Worm (Caenorhabditis elegans) whole organism, late embryonic: ENCODE data around the gene srz-37.

Experiments used
- C08G9.2 ChIP-seq: sonication (generic microtip); optimal IDR thresholded peaks from 2 replicates; lab custom pipeline; 2016; ENCODE audit warnings: mild to moderate bottlenecking, missing genetic modification characterization, moderate library complexity, missing compliant biosample characterization
- T23F11.4 ChIP-seq: fragments of 200-800 bp; sonication (Bioruptor generic); optimal IDR thresholded peaks from 2 replicates; lab custom pipeline; 2018; ENCODE audit warnings: mild to moderate bottlenecking, missing genetic modification characterization, missing compliant biosample characterization
- Y22D7AL.16 ChIP-seq: sonication (generic microtip); optimal IDR thresholded peaks from 2 replicates; lab custom pipeline; 2016; ENCODE audit warnings: missing genetic modification characterization, missing compliant biosample characterization
- ahr-1 ChIP-seq: sonication (generic microtip); optimal IDR thresholded peaks from 2 replicates; lab custom pipeline; 2016; ENCODE audit warnings: missing genetic modification characterization, missing compliant biosample characterization
- ama-1 ChIP-seq: fragments of 150-350 bp; optimal IDR thresholded peaks from 2 replicates; lab custom pipeline; 2014
- ceh-14 ChIP-seq: sonication (generic microtip); optimal IDR thresholded peaks from 2 replicates; lab custom pipeline; 2016; ENCODE audit warnings: missing genotype, missing genetic modification characterization, missing compliant biosample characterization
- ceh-2 ChIP-seq: sonication (generic microtip); optimal IDR thresholded peaks from 2 replicates; lab custom pipeline; 2016; ENCODE audit warnings: missing genotype, missing genetic modification characterization, missing compliant biosample characterization
- ceh-31 ChIP-seq: sonication (generic microtip); optimal IDR thresholded peaks from 2 replicates; lab custom pipeline; 2016; ENCODE audit warnings: missing genetic modification characterization, missing compliant biosample characterization
- ceh-34 ChIP-seq: sonication (generic microtip); optimal IDR thresholded peaks from 2 replicates; lab custom pipeline; 2016; ENCODE audit warnings: mild to moderate bottlenecking, missing genetic modification characterization, missing compliant biosample characterization
- ceh-48 ChIP-seq: sonication (generic microtip); optimal IDR thresholded peaks from 2 replicates; lab custom pipeline; 2016; ENCODE audit warnings: missing genetic modification characterization, inconsistent platforms, missing compliant biosample characterization
- ceh-6 ChIP-seq: fragments of 200-800 bp; sonication (Bioruptor generic); optimal IDR thresholded peaks from 2 replicates; lab custom pipeline; 2018; ENCODE audit warnings: mild to moderate bottlenecking, missing genetic modification characterization, missing compliant biosample characterization
- che-1 ChIP-seq: sonication (generic microtip); optimal IDR thresholded peaks from 2 replicates; lab custom pipeline; 2016; ENCODE audit warnings: mild to moderate bottlenecking, missing genetic modification characterization, missing compliant biosample characterization
- dmd-4 ChIP-seq: sonication (generic microtip); optimal IDR thresholded peaks from 2 replicates; lab custom pipeline; 2016; ENCODE audit warnings: borderline replicate concordance, missing genetic modification characterization, missing compliant biosample characterization
- dve-1 ChIP-seq: sonication (generic microtip); optimal IDR thresholded peaks from 2 replicates; lab custom pipeline; 2017; ENCODE audit warnings: antibody characterized with exemption, mild to moderate bottlenecking, missing genetic modification characterization, missing compliant biosample characterization
- elt-2 ChIP-seq: sonication (generic microtip); optimal IDR thresholded peaks from 2 replicates; lab custom pipeline; 2016; ENCODE audit warnings: missing genetic modification reagents, missing genetic modification characterization, missing compliant biosample characterization
- elt-4 ChIP-seq: sonication (generic microtip); optimal IDR thresholded peaks from 2 replicates; lab custom pipeline; 2016; ENCODE audit warnings: missing genetic modification characterization, missing compliant biosample characterization
- fax-1 ChIP-seq: sonication (generic microtip); optimal IDR thresholded peaks from 2 replicates; lab custom pipeline; 2016; ENCODE audit warnings: missing genotype, missing genetic modification characterization, missing compliant biosample characterization
- fkh-6 ChIP-seq: sonication (generic microtip); optimal IDR thresholded peaks from 2 replicates; lab custom pipeline; 2016; ENCODE audit warnings: missing genetic modification characterization, missing compliant biosample characterization
- gmeb-2 ChIP-seq: sonication (generic microtip); optimal IDR thresholded peaks from 2 replicates; lab custom pipeline; 2016; ENCODE audit warnings: missing genetic modification characterization, inconsistent platforms, missing compliant biosample characterization
- hlh-13 ChIP-seq: fragments of 200-800 bp; sonication (Bioruptor generic); optimal IDR thresholded peaks from 2 replicates; lab custom pipeline; 2018; ENCODE audit warnings: mild to moderate bottlenecking, missing genetic modification characterization, missing compliant biosample characterization
- hlh-15 ChIP-seq: sonication (generic microtip); optimal IDR thresholded peaks from 2 replicates; lab custom pipeline; 2016; ENCODE audit warnings: missing genetic modification characterization, missing compliant biosample characterization
- hlh-30 ChIP-seq: sonication (generic microtip); optimal IDR thresholded peaks from 2 replicates; lab custom pipeline; 2017; ENCODE audit warnings: antibody characterized with exemption, missing genetic modification characterization, missing compliant biosample characterization; ENCODE audit not compliant: insufficient read depth
- hlh-6 ChIP-seq: sonication (generic microtip); optimal IDR thresholded peaks from 2 replicates; lab custom pipeline; 2016; ENCODE audit warnings: missing genotype, missing genetic modification characterization, missing compliant biosample characterization
- hlh-8 ChIP-seq: sonication (generic microtip); optimal IDR thresholded peaks from 2 replicates; lab custom pipeline; 2016; ENCODE audit warnings: missing genotype, missing genetic modification characterization, missing compliant biosample characterization
- madf-2 ChIP-seq: sonication (generic microtip); optimal IDR thresholded peaks from 2 replicates; lab custom pipeline; 2017; ENCODE audit warnings: missing genetic modification characterization, missing compliant biosample characterization
- nfya-1 ChIP-seq: sonication (generic microtip); optimal IDR thresholded peaks from 2 replicates; lab custom pipeline; 2017; ENCODE audit warnings: missing genetic modification characterization, mild to moderate bottlenecking, missing compliant biosample characterization, antibody characterized with exemption, moderate library complexity
- nhr-232 ChIP-seq: sonication (generic microtip); optimal IDR thresholded peaks from 2 replicates; lab custom pipeline; 2016; ENCODE audit warnings: missing genetic modification characterization, missing compliant biosample characterization
- odd-2 ChIP-seq: sonication (generic microtip); optimal IDR thresholded peaks from 2 replicates; lab custom pipeline; 2017; ENCODE audit warnings: antibody characterized with exemption, mild to moderate bottlenecking, missing genetic modification characterization, missing compliant biosample characterization
- pat-9 ChIP-seq: fragments of 200-800 bp; sonication (Bioruptor generic); optimal IDR thresholded peaks from 2 replicates; lab custom pipeline; 2018; ENCODE audit warnings: mild to moderate bottlenecking, missing genetic modification characterization, moderate library complexity, missing compliant biosample characterization
- pax-1 ChIP-seq: fragments of 150-350 bp; optimal IDR thresholded peaks from 2 replicates; lab custom pipeline; 2014; ENCODE audit warnings: missing biosample characterization, missing genetic modification characterization
- pha-2 ChIP-seq: sonication (generic microtip); optimal IDR thresholded peaks from 2 replicates; lab custom pipeline; 2017; ENCODE audit warnings: mild to moderate bottlenecking, missing genetic modification characterization, missing compliant biosample characterization
- pha-4 ChIP-seq: fragments of 150-350 bp; optimal IDR thresholded peaks from 2 replicates; lab custom pipeline; 2018; ENCODE audit warnings: missing biosample characterization, missing genetic modification reagents, missing genetic modification characterization
- ref-2 ChIP-seq: sonication (generic microtip); optimal IDR thresholded peaks from 2 replicates; lab custom pipeline; 2016; ENCODE audit warnings: missing genetic modification characterization, missing compliant biosample characterization
- sdc-2 ChIP-seq: sonication (generic microtip); optimal IDR thresholded peaks from 2 replicates; lab custom pipeline; 2016; ENCODE audit warnings: missing genotype, missing genetic modification characterization, missing compliant biosample characterization
- syd-9 ChIP-seq: sonication (generic microtip); optimal IDR thresholded peaks from 2 replicates; lab custom pipeline; 2016; ENCODE audit warnings: mild to moderate bottlenecking, missing genetic modification characterization, moderate library complexity, missing compliant biosample characterization
- tbx-2 ChIP-seq: sonication (generic microtip); optimal IDR thresholded peaks from 2 replicates; lab custom pipeline; 2016; ENCODE audit warnings: missing genetic modification characterization, missing compliant biosample characterization
- tbx-7 ChIP-seq: sonication (generic microtip); optimal IDR thresholded peaks from 2 replicates; lab custom pipeline; 2016; ENCODE audit warnings: missing genotype, missing genetic modification characterization, missing compliant biosample characterization
- ttx-3 ChIP-seq: sonication (generic microtip); optimal IDR thresholded peaks from 2 replicates; lab custom pipeline; 2016; ENCODE audit warnings: missing genetic modification reagents, missing genetic modification characterization, missing compliant biosample characterization
- unc-55 ChIP-seq: sonication (generic microtip); optimal IDR thresholded peaks from 2 replicates; lab custom pipeline; 2017; ENCODE audit warnings: missing biosample characterization, missing genetic modification reagents, missing genetic modification characterization
- unc-86 ChIP-seq: sonication (generic microtip); optimal IDR thresholded peaks from 2 replicates; lab custom pipeline; 2016; ENCODE audit warnings: missing genetic modification characterization, missing compliant biosample characterization
- ztf-16 ChIP-seq: sonication (generic microtip); optimal IDR thresholded peaks from 2 replicates; lab custom pipeline; 2017; ENCODE audit warnings: missing genetic modification characterization, missing compliant biosample characterization

Gene srz-37

DNA sequence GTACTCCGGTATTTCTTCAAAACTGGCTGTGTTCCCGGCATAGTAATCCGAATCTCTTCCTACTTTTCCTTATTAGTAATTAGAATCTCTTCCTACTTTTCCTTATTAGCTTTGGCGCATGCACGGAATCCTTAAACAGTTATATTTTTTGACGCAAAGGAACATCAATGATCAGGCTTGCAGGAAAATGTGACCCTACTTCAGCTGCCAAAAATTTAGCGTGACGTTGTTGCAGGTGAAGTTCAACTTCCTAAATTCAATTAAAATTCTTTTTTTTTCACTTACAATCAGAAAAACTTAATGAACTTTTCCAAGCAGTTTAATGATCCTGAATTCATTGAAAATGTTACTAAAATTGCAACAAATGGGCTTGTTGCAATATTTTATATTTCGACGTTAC is 11.7 kb upstream of the srz-37 start, which contains the start of gene srz-79:
srz-79 (plus strand) TSS at position 301 of the 400 bp plus-strand sequence.
- no peak for TF ChIP-seq ahr-1 (tag; lab: Kevin White, UChicago)
- TF ChIP-seq elt-4 (tag; lab: Kevin White, UChicago) = no peak
- TF ChIP-seq dmd-4 (tag; lab: Kevin White, UChicago) = no peak
- no peak for TF ChIP-seq pat-9
- no peak for TF ChIP-seq hlh-6 (tag; lab: Kevin White, UChicago)
- TF ChIP-seq nfya-1 (tag; lab: Kevin White, UChicago) = no peak
- no peak for TF ChIP-seq pax-1 (tag; lab: Kevin White, UChicago)
- TF ChIP-seq ceh-48 = no peak
- TF ChIP-seq pha-4 (tag; lab: Kevin White, UChicago) = no peak
- no peak for TF ChIP-seq ceh-14 (tag; lab: Kevin White, UChicago)
- no peak for TF ChIP-seq fkh-6 (tag; lab: Kevin White, UChicago)
- no peak for TF ChIP-seq ceh-31
- TF ChIP-seq fax-1 (tag; lab: Kevin White, UChicago) = no peak
- TF ChIP-seq tbx-2 (tag; lab: Kevin White, UChicago) = no peak
- no peak for TF ChIP-seq T23F11.4

DNA sequence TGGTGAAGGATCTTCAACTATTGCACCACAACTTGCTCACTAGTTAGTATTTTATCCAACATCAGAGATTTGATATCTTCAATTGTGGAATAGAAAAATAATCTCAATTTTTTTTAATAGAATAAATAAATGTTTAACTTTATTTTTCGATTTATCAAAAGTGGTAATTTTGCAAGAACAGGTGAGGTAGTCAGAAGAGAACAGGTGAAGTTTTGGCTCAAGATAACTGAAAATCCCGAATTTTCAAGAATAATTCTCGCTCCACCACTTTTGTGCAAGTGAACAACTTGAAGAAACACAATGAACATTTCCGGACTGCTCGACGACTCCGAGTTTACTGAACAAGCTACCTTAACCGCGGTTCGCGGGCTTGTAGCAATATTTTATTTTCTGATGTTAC is 9.8 kb upstream of the srz-37 start, which contains the start of gene srz-78:
srz-78 (plus strand) TSS at position 301 of the 400 bp plus-strand sequence.
- TF ChIP-seq dve-1 (tag; lab: Kevin White, UChicago) (no peak), ceh-6 (GFP tag; lab: Kevin White, UChicago) (no peak), madf-2 (tag; lab: Kevin White, UChicago) (no peak), nhr-232 (tag; lab: Kevin White, UChicago) (no peak), elt-2 (no peak), unc-86 (tag; lab: Kevin White, UChicago) (no peak), ztf-16 (no peak), ref-2 (tag; lab: Kevin White, UChicago) (no peak), hlh-8 (tag; lab: Kevin White, UChicago) (no peak)
- TF ChIP-seq, all 69 proteins: peak for 0

DNA sequence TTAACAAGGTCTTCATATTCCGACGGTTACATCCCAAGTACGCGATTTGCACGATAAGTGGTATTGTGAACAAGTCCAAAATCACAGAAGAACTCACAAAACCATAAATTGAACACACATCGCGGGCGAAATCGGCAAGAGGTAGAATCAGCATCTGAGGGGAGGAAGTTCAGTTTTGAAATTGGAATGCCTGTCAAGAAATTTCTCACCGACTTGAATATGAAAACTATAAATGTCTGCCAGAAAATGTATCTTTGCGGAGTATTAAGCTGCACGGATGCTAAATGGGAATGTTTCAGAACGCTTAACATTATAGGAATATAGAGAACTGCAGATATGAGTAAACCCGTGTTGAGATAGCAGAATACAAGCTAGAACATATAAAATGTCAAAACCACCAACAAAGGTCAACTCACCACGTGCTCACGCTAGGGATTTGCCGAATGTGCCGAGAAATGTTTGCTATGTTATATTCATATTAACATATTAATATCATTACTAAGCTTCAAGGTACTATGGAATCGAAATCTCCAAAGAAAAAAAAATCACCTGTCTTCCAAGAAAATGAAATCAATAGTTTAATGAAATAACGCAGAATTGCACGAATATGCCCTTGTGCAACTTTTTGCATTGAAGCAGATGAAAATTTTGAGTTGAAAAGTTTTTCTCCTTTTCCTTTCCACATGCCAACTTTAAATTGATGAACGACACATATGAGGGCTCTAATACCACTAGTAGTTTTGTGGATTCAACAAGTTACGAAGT is 717 bp upstream of the srz-37 start, which contains the start of gene srz-82:
srz-82 (plus strand) TSS at position 701 of the 765 bp plus-strand sequence.
- no peak for TF ChIP-seq dmd-4 (tag; lab: Kevin White, UChicago)

DNA sequence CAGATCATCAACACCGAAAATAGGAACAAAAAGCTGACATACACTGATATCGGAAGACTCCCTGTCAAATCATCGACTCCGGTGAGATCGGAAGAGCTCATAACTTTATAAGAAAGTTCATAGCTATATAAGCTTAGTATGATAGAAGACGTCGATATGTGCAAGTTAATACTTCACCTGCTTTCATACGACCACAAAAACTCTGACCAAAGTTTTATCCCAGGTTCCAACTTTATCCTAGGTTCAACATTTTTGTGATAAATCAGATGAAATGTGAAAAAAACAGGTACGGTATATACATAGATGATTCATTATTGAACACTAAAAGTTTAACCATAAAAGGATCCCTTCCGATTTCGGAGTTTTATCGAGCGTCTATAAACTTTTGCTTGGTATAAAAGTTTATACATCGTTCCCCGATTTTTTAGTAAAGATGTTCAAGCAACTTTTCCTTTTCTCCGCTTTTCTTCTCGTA is 2.7 kb downstream of the srz-37 start, which contains the start of the genes srz-70 and C09G12.5:
srz-70 (minus strand) TSS at position 101 of the 475 bp plus-strand sequence.
C09G12.5 (plus strand) TSS at position 425 of the 475 bp plus-strand sequence.
- TF ChIP-seq ama-1 (lab: Kevin White, UChicago) (no peak), ceh-2 (tag; lab: Kevin White, UChicago) (no peak), nfya-1 (tag; lab: Kevin White, UChicago) (no peak), syd-9 (tag; lab: Kevin White, UChicago) (no peak), tbx-7 (tag; lab: Kevin White, UChicago) (no peak), hlh-15 (tag; lab: Kevin White, UChicago) (no peak), Y22D7AL.16 (tag; lab: Kevin White, UChicago) (no peak)
- TF ChIP-seq, all 69 proteins: peak for 0

DNA sequence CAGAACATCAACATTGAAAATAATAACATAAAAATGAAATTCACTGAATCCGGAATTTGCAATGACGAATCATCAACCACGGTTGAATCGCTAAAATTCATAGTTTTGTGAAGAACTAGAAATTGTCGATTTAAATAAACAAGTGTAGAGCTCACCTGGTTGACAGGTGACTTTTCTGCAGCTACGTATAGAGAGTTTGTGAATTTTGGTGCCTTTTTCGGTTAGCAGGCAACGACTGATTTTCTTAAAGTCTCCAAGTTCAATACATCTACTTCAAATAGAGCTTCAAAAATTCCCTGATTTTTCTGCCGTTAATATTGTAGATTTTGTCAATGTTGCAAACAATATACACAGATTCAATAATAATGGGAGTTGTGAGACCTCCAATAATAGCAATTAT is 4.5 kb downstream of the srz-37 start, which contains the start of gene srz-69:
srz-69 (minus strand) TSS at position 101 of the 400 bp plus-strand sequence.
- TF ChIP-seq unc-86 (tag; lab: Kevin White, UChicago) (no peak), pha-2 (tag; lab: Kevin White, UChicago) (no peak), fax-1 (tag; lab: Kevin White, UChicago) (no peak), gmeb-2 (tag; lab: Kevin White, UChicago) (no peak), hlh-30 (tag; lab: Kevin White, UChicago) (no peak), che-1 (tag; lab: Kevin White, UChicago) (no peak), unc-55 (no peak), ceh-31 (no peak), ceh-48 (no peak), hlh-13 (GFP tag; lab: Kevin White, UChicago) (no peak), tbx-7 (tag; lab: Kevin White, UChicago) (no peak), ztf-16 (no peak), ceh-34 (tag; lab: Kevin White, UChicago) (no peak), C08G9.2 (tag; lab: Kevin White, UChicago) (no peak), odd-2 (tag; lab: Kevin White, UChicago) (no peak), ttx-3 (tag; lab: Kevin White, UChicago) (no peak), sdc-2 (tag; lab: Kevin White, UChicago) (no peak), hlh-6 (tag; lab: Kevin White, UChicago) (no peak)
